Worm (Caenorhabditis elegans): ENCODE data around the gene F52E1.5.

- TF ChIP-seq ces-1 (GFP tag; optimal IDR thresholded peaks at IDR 0.05) = no peak
- no peak for TF ChIP-seq zip-8 (tag; optimal IDR thresholded peaks at IDR 0.05)
- TF ChIP-seq unc-39 (tag; optimal IDR thresholded peaks at IDR 0.05) = no peak
- TF ChIP-seq pha-4 (tag; optimal IDR thresholded peaks at IDR 0.05) = no peak
Measured at ce11 chrV:8410406-8410805, 31.1 kb downstream of the F52E1.5 start, which contains the start of gene F52E1.2.

Data from whole organism, mixed stage, embryonic.